Worm (Caenorhabditis elegans) whole organism, midembryonic: ENCODE results near the gene ucp-4.

Source experiments
- med-1 ChIP-seq: sonication (generic microtip); optimal IDR thresholded peaks from 2 replicates; lab custom pipeline; 2017; ENCODE audit warnings: missing genetic modification characterization, mild to moderate bottlenecking, missing compliant biosample characterization, antibody characterized with exemption, missing genetic modification reagents; ENCODE audit not compliant: insufficient read depth
- tab-1 ChIP-seq: fragments of 200-800 bp; sonication (Bioruptor generic); IDR thresholded peaks from 2 replicates; pipeline ENCODE4 v1.3.6; 2022; ENCODE audit warnings: missing genetic modification characterization, missing compliant biosample characterization
- ztf-29 ChIP-seq: fragments of 200-800 bp; sonication (Bioruptor generic); IDR thresholded peaks from 2 replicates; pipeline ENCODE4 v1.3.6; 2022; ENCODE audit warnings: missing genetic modification reagents, missing genetic modification characterization, missing compliant biosample characterization

ce11 chrV:9327691-9328090 lies 6.4 kb upstream of the ucp-4 start:
- no peak for TF ChIP-seq tab-1 (GFP tag; lab: Robert Waterston, UW)
- TF ChIP-seq ztf-29 (GFP tag; lab: Robert Waterston, UW) = no peak
- no peak for TF ChIP-seq med-1 (GFP tag; lab: Kevin White, UChicago)
